Fruit fly (Drosophila melanogaster) whole organism, embryonic: ENCODE measurements around the gene CG15449.
A peak's percentile ranks its signal among the peaks of the same experiment; 100 is the strongest.

Source experiments
- Atf-2 ChIP-seq: fragments of 200-800 bp; sonication (Bioruptor generic); optimal IDR thresholded peaks from 2 replicates; lab custom pipeline; 2016; ENCODE audit warnings: missing biosample characterization, missing genetic modification characterization
- Bteb2 ChIP-seq: fragments of 200-800 bp; sonication (Bioruptor generic); optimal IDR thresholded peaks from 2 replicates; lab custom pipeline; 2016; ENCODE audit warnings: missing biosample characterization, missing genetic modification characterization
- CG10209 ChIP-seq: fragments of 200-800 bp; sonication (Bioruptor generic); optimal IDR thresholded peaks from 3 replicates; lab custom pipeline; 2017; ENCODE audit warnings: missing biosample characterization, mild to moderate bottlenecking, missing genetic modification characterization, missing genetic modification reagents
- CG10565 ChIP-seq: fragments of 200-800 bp; sonication (Bioruptor generic); optimal IDR thresholded peaks from 3 replicates; lab custom pipeline; 2016; ENCODE audit warnings: missing biosample characterization, mild to moderate bottlenecking, missing genetic modification characterization
- CG12299 ChIP-seq: fragments of 200-800 bp; sonication (Bioruptor generic); optimal IDR thresholded peaks from 2 replicates; lab custom pipeline; 2018; ENCODE audit warnings: missing biosample characterization, mild to moderate bottlenecking, missing genetic modification characterization
- CG12744 ChIP-seq: fragments of 200-800 bp; sonication (Bioruptor generic); optimal IDR thresholded peaks from 2 replicates; lab custom pipeline; 2016; ENCODE audit warnings: missing biosample characterization, missing genetic modification characterization
- CG12942 ChIP-seq: fragments of 200-800 bp; sonication (Bioruptor generic); optimal IDR thresholded peaks from 3 replicates; lab custom pipeline; 2016; ENCODE audit warnings: missing biosample characterization, missing genetic modification characterization
- CG13123 ChIP-seq: fragments of 200-800 bp; sonication (Bioruptor generic); optimal IDR thresholded peaks from 2 replicates; lab custom pipeline; 2016; ENCODE audit warnings: missing biosample characterization, missing genetic modification characterization
- CG15479 ChIP-seq: fragments of 200-800 bp; sonication (Bioruptor generic); optimal IDR thresholded peaks from 3 replicates; lab custom pipeline; 2019; ENCODE audit warnings: missing biosample characterization, mild to moderate bottlenecking, missing genetic modification characterization, moderate library complexity
- CG1647 ChIP-seq: fragments of 200-800 bp; sonication (Bioruptor generic); optimal IDR thresholded peaks from 3 replicates; lab custom pipeline; 2016; ENCODE audit warnings: missing biosample characterization, missing genetic modification characterization
- CG16815 ChIP-seq: fragments of 200-800 bp; sonication (Bioruptor generic); optimal IDR thresholded peaks from 3 replicates; lab custom pipeline; 2017; ENCODE audit warnings: missing biosample characterization, mild to moderate bottlenecking, missing genetic modification characterization
- CG17328 ChIP-seq: fragments of 200-800 bp; sonication (Bioruptor generic); IDR thresholded peaks from 2 replicates; pipeline ENCODE4 v1.3.6; 2022; ENCODE audit warnings: missing biosample characterization, missing genetic modification characterization
- CG17361 ChIP-seq: fragments of 200-800 bp; sonication (Bioruptor generic); IDR thresholded peaks from 3 replicates; pipeline ENCODE4 v1.3.6; 2022; ENCODE audit warnings: missing biosample characterization, missing genetic modification characterization
- CG17912 ChIP-seq: fragments of 200-800 bp; sonication (Bioruptor generic); optimal IDR thresholded peaks from 2 replicates; lab custom pipeline; 2018; ENCODE audit warnings: missing biosample characterization, mild to moderate bottlenecking, missing genetic modification characterization
- CG18262 ChIP-seq: fragments of 200-800 bp; optimal IDR thresholded peaks from 3 replicates; lab custom pipeline; 2019; ENCODE audit warnings: missing biosample characterization, mild to moderate bottlenecking, missing genetic modification characterization, moderate library complexity
- CG18599 ChIP-seq: fragments of 200-800 bp; sonication (Bioruptor generic); optimal IDR thresholded peaks from 3 replicates; lab custom pipeline; 2017; ENCODE audit warnings: missing biosample characterization, missing genetic modification characterization, mild to moderate bottlenecking, moderate library complexity, missing genetic modification reagents
- CG2678 ChIP-seq: fragments of 200-800 bp; sonication (Bioruptor generic); optimal IDR thresholded peaks from 3 replicates; lab custom pipeline; 2019; ENCODE audit warnings: missing biosample characterization, mild to moderate bottlenecking, missing genetic modification characterization, moderate library complexity
- CG31441 ChIP-seq: fragments of 200-800 bp; sonication (Bioruptor generic); IDR thresholded peaks from 2 replicates; pipeline ENCODE4 v1.3.6; 2022; ENCODE audit warnings: missing biosample characterization, missing genetic modification characterization
- CG3726 ChIP-seq: fragments of 200-800 bp; sonication (Bioruptor generic); IDR thresholded peaks from 3 replicates; pipeline ENCODE4, ENCODE4 v1.3.6; 2022; ENCODE audit warnings: missing biosample characterization, missing genetic modification characterization
- CG5953 ChIP-seq: fragments of 200-800 bp; sonication (Bioruptor generic); IDR thresholded peaks from 2 replicates; pipeline ENCODE4 v1.3.6; 2022; ENCODE audit warnings: missing biosample characterization, missing genetic modification characterization
- CG6272 ChIP-seq: fragments of 200-800 bp; sonication (Bioruptor generic); IDR thresholded peaks from 2 replicates; pipeline ENCODE4 v1.3.6; 2022; ENCODE audit warnings: missing biosample characterization, missing genetic modification characterization
- CG6683 ChIP-seq: fragments of 200-800 bp; sonication (Bioruptor generic); optimal IDR thresholded peaks from 2 replicates; lab custom pipeline; 2017; ENCODE audit warnings: missing biosample characterization, mild to moderate bottlenecking, missing genetic modification characterization, missing genetic modification reagents
- CG6689 ChIP-seq: fragments of 200-800 bp; sonication (Bioruptor generic); IDR thresholded peaks from 2 replicates; pipeline ENCODE4 v1.3.6; 2022; ENCODE audit warnings: missing biosample characterization, missing genetic modification characterization
- CTCF ChIP-seq: fragments of 200-800 bp; sonication (Bioruptor generic); optimal IDR thresholded peaks from 2 replicates; lab custom pipeline; 2017; ENCODE audit warnings: missing biosample characterization, mild to moderate bottlenecking, missing genetic modification characterization, moderate library complexity
- D19B ChIP-seq: fragments of 200-800 bp; sonication (Bioruptor generic); optimal IDR thresholded peaks from 2 replicates; lab custom pipeline; 2017; ENCODE audit warnings: missing biosample characterization, mild to moderate bottlenecking, missing genetic modification characterization
- Dip3 ChIP-seq: fragments of 200-800 bp; sonication (Bioruptor generic); optimal IDR thresholded peaks from 3 replicates; lab custom pipeline; 2016; ENCODE audit warnings: missing biosample characterization, missing genetic modification characterization
- Gug ChIP-seq: fragments of 200-800 bp; sonication (Bioruptor generic); IDR thresholded peaks from 4 replicates; pipeline ENCODE4 v1.3.6; 2022; ENCODE audit warnings: missing biosample characterization, missing genetic modification characterization
- HLH3B ChIP-seq: fragments of 200-800 bp; sonication (Bioruptor generic); IDR thresholded peaks from 2 replicates; pipeline ENCODE4 v1.3.6; 2022; ENCODE audit warnings: missing biosample characterization, missing genetic modification characterization
- Max ChIP-seq: fragments of 200-800 bp; sonication (Bioruptor generic); optimal IDR thresholded peaks from 2 replicates; lab custom pipeline; 2016; ENCODE audit warnings: missing biosample characterization, mild to moderate bottlenecking, missing genetic modification characterization
- NC2β ChIP-seq: fragments of 200-800 bp; sonication (Bioruptor generic); optimal IDR thresholded peaks from 2 replicates; lab custom pipeline; 2016; ENCODE audit warnings: missing biosample characterization, missing genetic modification characterization
- Optix ChIP-seq: fragments of 200-800 bp; sonication (Bioruptor generic); IDR thresholded peaks from 3 replicates; pipeline ENCODE4 v1.3.6; 2022; ENCODE audit warnings: missing biosample characterization, missing genetic modification characterization
- PHDP ChIP-seq: fragments of 200-800 bp; sonication (Bioruptor generic); optimal IDR thresholded peaks from 3 replicates; lab custom pipeline; 2018; ENCODE audit warnings: missing biosample characterization, mild to moderate bottlenecking, missing genetic modification characterization, moderate library complexity
- Xbp1 ChIP-seq: fragments of 200-800 bp; sonication (Bioruptor generic); optimal IDR thresholded peaks from 3 replicates; lab custom pipeline; 2016; ENCODE audit warnings: missing biosample characterization, mild to moderate bottlenecking, missing genetic modification characterization
- abd-A ChIP-seq: fragments of 200-800 bp; sonication (Bioruptor generic); optimal IDR thresholded peaks from 3 replicates; lab custom pipeline; 2019; ENCODE audit warnings: missing biosample characterization, mild to moderate bottlenecking, missing genetic modification characterization, moderate library complexity
- bab2 ChIP-seq: fragments of 200-800 bp; sonication (Bioruptor generic); optimal IDR thresholded peaks from 2 replicates; lab custom pipeline; 2016; ENCODE audit warnings: missing biosample characterization, missing genetic modification characterization
- dysf ChIP-seq: fragments of 200-800 bp; sonication (Bioruptor generic); IDR thresholded peaks from 3 replicates; pipeline ENCODE4 v1.3.6; 2022; ENCODE audit warnings: missing biosample characterization, missing genetic modification characterization
- fd102C ChIP-seq: fragments of 200-800 bp; sonication (Bioruptor generic); optimal IDR thresholded peaks from 2 replicates; lab custom pipeline; 2018; ENCODE audit warnings: missing biosample characterization, mild to moderate bottlenecking, missing genetic modification characterization, moderate library complexity
- hkb ChIP-seq, 2 experiments: fragments of 200-800 bp in 1 of 2; fragments of >200 bp in 1 of 2; sonication (Bioruptor generic) in 1 of 2; IDR thresholded peaks in 1 of 2; optimal IDR thresholded peaks in 1 of 2; 2 replicates each; pipeline versions ENCODE4 v1.3.6 to Lab custom; 2017 to 2022; ENCODE audit warnings: missing biosample characterization in 1 of 2, missing genetic modification characterization in 1 of 2
- inv ChIP-seq: fragments of 200-800 bp; sonication (Bioruptor generic); IDR thresholded peaks from 2 replicates; pipeline ENCODE4 v1.3.6; 2022; ENCODE audit warnings: missing biosample characterization, missing genetic modification characterization; ENCODE audit not compliant: partially characterized antibody
- mam ChIP-seq: fragments of 200-800 bp; sonication (Bioruptor generic); optimal IDR thresholded peaks from 3 replicates; lab custom pipeline; 2016; ENCODE audit warnings: missing biosample characterization, missing genetic modification characterization
- mld ChIP-seq: fragments of 200-800 bp; sonication (Bioruptor generic); IDR thresholded peaks from 3 replicates; pipeline ENCODE4 v1.3.6; 2022; ENCODE audit warnings: missing biosample characterization, missing genetic modification characterization; ENCODE audit not compliant: partially characterized antibody
- nerfin-2 ChIP-seq: fragments of 200-800 bp; sonication (Bioruptor generic); IDR thresholded peaks from 2 replicates; pipeline ENCODE4 v1.3.6; 2022; ENCODE audit warnings: missing biosample characterization, missing genetic modification characterization; ENCODE audit not compliant: partially characterized antibody
- pb ChIP-seq: fragments of 200-800 bp; sonication (Bioruptor generic); optimal IDR thresholded peaks from 3 replicates; lab custom pipeline; 2016; ENCODE audit warnings: missing biosample characterization, missing genetic modification characterization
- phol ChIP-seq: fragments of 200-800 bp; sonication (Bioruptor generic); optimal IDR thresholded peaks from 3 replicates; lab custom pipeline; 2018; ENCODE audit warnings: missing biosample characterization, mild to moderate bottlenecking, missing genetic modification characterization, moderate library complexity
- rib ChIP-seq: fragments of 200-800 bp; sonication (Bioruptor generic); IDR thresholded peaks from 2 replicates; pipeline ENCODE4 v1.3.6; 2022; ENCODE audit warnings: missing biosample characterization, missing genetic modification characterization
- row ChIP-seq: fragments of 200-800 bp; sonication (Bioruptor generic); IDR thresholded peaks from 3 replicates; pipeline ENCODE4 v1.3.6; 2022; ENCODE audit warnings: missing biosample characterization, missing genetic modification characterization
- trem ChIP-seq: fragments of 200-800 bp; optimal IDR thresholded peaks from 3 replicates; lab custom pipeline; 2019; ENCODE audit warnings: missing biosample characterization, mild to moderate bottlenecking, missing genetic modification characterization, moderate library complexity
- twi ChIP-seq: fragments of 200-800 bp; optimal IDR thresholded peaks from 2 replicates; lab custom pipeline; 2019; ENCODE audit warnings: missing biosample characterization, mild to moderate bottlenecking, missing genetic modification characterization, moderate library complexity
- tx ChIP-seq: fragments of 200-800 bp; sonication (Bioruptor generic); optimal IDR thresholded peaks from 2 replicates; lab custom pipeline; 2016; ENCODE audit warnings: missing biosample characterization, missing genetic modification characterization
- wek ChIP-seq: fragments of 200-800 bp; sonication (Bioruptor generic); optimal IDR thresholded peaks from 3 replicates; lab custom pipeline; 2018; ENCODE audit warnings: missing biosample characterization, mild to moderate bottlenecking, missing genetic modification characterization, moderate library complexity
- zen ChIP-seq: fragments of 200-800 bp; sonication (Bioruptor generic); optimal IDR thresholded peaks from 3 replicates; lab custom pipeline; 2018; ENCODE audit warnings: missing biosample characterization, mild to moderate bottlenecking, missing genetic modification characterization, moderate library complexity
- zfh2 ChIP-seq: fragments of 200-800 bp; sonication (Bioruptor generic); optimal IDR thresholded peaks from 2 replicates; lab custom pipeline; 2016; ENCODE audit warnings: missing biosample characterization, missing genetic modification characterization

CG15449 gene

dm6 chrX:21035938-21036324 is 4.5 kb downstream of the CG15449 start (continued):
- TF ChIP-seq CG6689 (GFP tag; lab: Robert Waterston, UW) (no peak), CG12942 (GFP tag; lab: Kevin White, UChicago) (no peak), PHDP (tag; lab: Kevin White, UChicago) (peak; percentile 3), CG6683 (GFP tag; lab: Kevin White, UChicago) (no peak), CG12744 (GFP tag; lab: Kevin White, UChicago) (no peak), Atf-2 (no peak), hkb (optimal IDR thresholded peaks at IDR 0.05; lab: Kevin White, UChicago) (no peak), hkb (GFP tag; IDR thresholded peaks at IDR 0.05; lab: Robert Waterston, UW) (no peak), trem (no peak), CG10209 (GFP tag; lab: Kevin White, UChicago) (no peak), abd-A (tag; lab: Kevin White, UChicago) (no peak), CG2678 (tag; lab: Kevin White, UChicago) (peak; percentile 16), CG17912 (no peak), CG13123 (GFP tag; lab: Kevin White, UChicago) (no peak), CG16815 (GFP tag; lab: Kevin White, UChicago) (no peak), CTCF (no peak), HLH3B (GFP tag; lab: Robert Waterston, UW) (no peak), D19B (GFP tag; lab: Kevin White, UChicago) (no peak), mam (GFP tag; lab: Kevin White, UChicago) (no peak), inv (no peak), mld (GFP tag; lab: Robert Waterston, UW) (no peak), pb (GFP tag; lab: Kevin White, UChicago) (no peak), twi (tag; lab: Kevin White, UChicago) (no peak), dysf (no peak), row (GFP tag; lab: Robert Waterston, UW) (peak; percentile 53; the same call in 1 of the 3 replicates), CG17328 (GFP tag; lab: Robert Waterston, UW) (0 out of 2 replicates have a peak, but pooled peaks have one; percentile 11), CG10565 (no peak), phol (no peak), Bteb2 (no peak), CG18262 (peak; percentile 24), CG31441 (no peak), CG17361 (GFP tag; lab: Robert Waterston, UW) (peak; percentile 21; the same call in 1 of the 3 replicates), fd102C (no peak), tx (GFP tag; lab: Kevin White, UChicago) (no peak), rib (GFP tag; lab: Robert Waterston, UW) (no peak), CG5953 (GFP tag; lab: Robert Waterston, UW) (no peak), CG3726 (GFP tag; lab: Robert Waterston, UW) (no peak), Max (GFP tag; lab: Kevin White, UChicago) (no peak), CG6272 (GFP tag; lab: Robert Waterston, UW) (no peak), zen (no peak), Xbp1 (GFP tag; lab: Kevin White, UChicago) (no peak), CG18599 (GFP tag; lab: Kevin White, UChicago) (no peak), CG1647 (no peak), nerfin-2 (GFP tag; lab: Robert Waterston, UW) (no peak), Dip3 (GFP tag; lab: Kevin White, UChicago) (no peak), NC2β (GFP tag; lab: Kevin White, UChicago) (no peak), bab2 (GFP tag; lab: Kevin White, UChicago) (no peak), Gug (no peak), Optix (GFP tag; lab: Robert Waterston, UW) (no peak), CG12299 (no peak), wek (GFP tag; lab: Kevin White, UChicago) (no peak), CG15479 (no peak), zfh2 (GFP tag; lab: Kevin White, UChicago) (no peak)
